Fruit fly (Drosophila melanogaster) whole organism, wandering third instar larva: ENCODE measurements around the gene barr.

Experiments used
- Myc ChIP-seq: fragments of >200 bp; optimal IDR thresholded peaks from 2 replicates; lab custom pipeline; 2017
- OdsH ChIP-seq: fragments of 200-800 bp; sonication (Bioruptor generic); optimal IDR thresholded peaks from 2 replicates; lab custom pipeline; 2016; ENCODE audit warnings: missing biosample characterization, mild to moderate bottlenecking, missing genetic modification characterization
- Rel ChIP-seq, 2 experiments: fragments of 200-800 bp; sonication (Bioruptor generic) in 1 of 2; optimal IDR thresholded peaks; 2 replicates in 1 of 2; 3 replicates in 1 of 2; lab custom pipeline; 2016 to 2019; ENCODE audit warnings: mild to moderate bottlenecking in 2 of 2, missing biosample characterization in 2 of 2, missing genetic modification characterization in 2 of 2, moderate library complexity in 1 of 2
- dsf ChIP-seq: sonication (Bioruptor generic); optimal IDR thresholded peaks from 2 replicates; lab custom pipeline; 2016; ENCODE audit warnings: missing biosample characterization, missing genetic modification characterization, borderline replicate concordance
- fru ChIP-seq: fragments of 200-800 bp; sonication (Bioruptor generic); optimal IDR thresholded peaks from 3 replicates; lab custom pipeline; 2016; ENCODE audit warnings: missing biosample characterization, mild to moderate bottlenecking, missing genetic modification characterization
- h ChIP-seq: fragments of 200-800 bp; sonication (Bioruptor generic); optimal IDR thresholded peaks from 3 replicates; lab custom pipeline; 2016; ENCODE audit warnings: missing biosample characterization, mild to moderate bottlenecking, missing genetic modification characterization
- lola ChIP-seq: fragments of >200 bp; optimal IDR thresholded peaks from 2 replicates; lab custom pipeline; 2017; ENCODE audit warnings: missing biosample characterization, missing genetic modification characterization
- psq ChIP-seq: fragments of 200-800 bp; sonication (Bioruptor generic); optimal IDR thresholded peaks from 3 replicates; lab custom pipeline; 2017; ENCODE audit warnings: missing biosample characterization, mild to moderate bottlenecking, missing genetic modification characterization, moderate library complexity
- usp ChIP-seq: fragments of >200 bp; optimal IDR thresholded peaks from 2 replicates; lab custom pipeline; 2017; ENCODE audit warnings: missing biosample characterization, missing genetic modification characterization

dm6 chr2L:20067928-20068327 is 6.8 kb upstream of the barr start:
- TF ChIP-seq dsf (GFP tag; lab: Kevin White, UChicago) (no peak), Myc (no peak), fru (GFP tag; lab: Kevin White, UChicago) (no peak), lola (GFP tag; lab: Kevin White, UChicago) (no peak), psq (GFP tag; lab: Kevin White, UChicago) (no peak), Rel (GFP tag; optimal IDR thresholded peaks at IDR 0.05; lab: Kevin White, UChicago) (no peak), Rel (tag; optimal IDR thresholded peaks at IDR 0.05; lab: Kevin White, UChicago) (peak; percentile 63), h (GFP tag; lab: Kevin White, UChicago) (no peak), usp (no peak), OdsH (GFP tag; lab: Kevin White, UChicago) (no peak)
